Fruit fly (Drosophila melanogaster): ENCODE data around the gene CG10252.

DNA sequence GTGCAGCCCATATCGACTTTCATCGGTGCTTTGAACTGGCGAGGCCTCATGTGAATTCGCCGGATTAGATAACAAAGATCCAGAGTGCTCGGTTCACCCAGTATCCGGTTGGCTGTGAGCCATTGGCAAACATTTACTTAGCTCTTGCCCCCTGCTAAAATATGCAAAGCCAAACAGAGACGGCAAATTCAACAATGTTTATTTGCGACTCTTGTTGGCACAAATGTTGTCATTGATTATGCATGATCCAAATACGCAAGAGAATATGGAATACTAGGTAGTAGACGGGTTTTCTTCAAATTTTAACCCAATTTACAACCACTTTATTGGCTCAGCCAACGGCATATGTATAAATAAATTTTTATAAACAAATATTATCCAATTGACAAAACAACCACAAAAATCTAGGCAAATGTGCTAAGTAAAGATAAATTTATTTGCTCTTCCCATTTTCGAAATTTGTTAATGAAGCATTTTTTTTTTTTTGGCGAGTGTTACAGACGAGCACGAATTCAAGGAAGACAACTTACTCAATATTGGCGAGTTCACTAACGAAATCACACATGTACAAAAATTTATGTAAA, 43.4 kb downstream of the CG10252 start:
- no peak for TF ChIP-seq pan (optimal IDR thresholded peaks at IDR 0.05)
- no peak for TF ChIP-seq usp (GFP tag; optimal IDR thresholded peaks at IDR 0.05)
- TF ChIP-seq psq (optimal IDR thresholded peaks at IDR 0.05): no peak
- TF ChIP-seq Dll (optimal IDR thresholded peaks at IDR 0.05): no peak

Measured in whole organism.